Fruit fly (Drosophila melanogaster) whole organism, prepupa: ENCODE data around the gene AP-1gamma.
A peak's percentile ranks its signal among the peaks of the same experiment; 100 is the strongest.

Source experiments
- Blimp-1 ChIP-seq: fragments of 200-800 bp; sonication (Bioruptor generic); optimal IDR thresholded peaks from 3 replicates; lab custom pipeline; 2017; ENCODE audit warnings: missing biosample characterization, missing genetic modification characterization, mild to moderate bottlenecking, moderate library complexity, missing genetic modification reagents
- CG10631 ChIP-seq: fragments of 200-800 bp; sonication (Bioruptor generic); optimal IDR thresholded peaks from 2 replicates; lab custom pipeline; 2016; ENCODE audit warnings: missing biosample characterization, missing genetic modification characterization
- CG10669 ChIP-seq: fragments of 200-800 bp; sonication (Bioruptor generic); optimal IDR thresholded peaks from 3 replicates; lab custom pipeline; 2018; ENCODE audit warnings: missing biosample characterization, mild to moderate bottlenecking, missing genetic modification characterization, moderate library complexity
- CG11762 ChIP-seq: fragments of 200-800 bp; sonication (Bioruptor generic); optimal IDR thresholded peaks from 3 replicates; lab custom pipeline; 2016; ENCODE audit warnings: missing biosample characterization, missing genetic modification characterization; ENCODE audit not compliant: insufficient read depth
- CG11902 ChIP-seq: fragments of 200-800 bp; sonication (Bioruptor generic); optimal IDR thresholded peaks from 3 replicates; lab custom pipeline; 2016; ENCODE audit warnings: missing biosample characterization, missing genetic modification characterization
- CG15336 ChIP-seq: fragments of 200-800 bp; sonication (Bioruptor generic); IDR thresholded peaks from 2 replicates; pipeline ENCODE4 v1.3.6; 2022; ENCODE audit warnings: missing biosample characterization, missing genetic modification characterization
- CG1621 ChIP-seq: fragments of 200-800 bp; sonication (Bioruptor generic); optimal IDR thresholded peaks from 3 replicates; lab custom pipeline; 2018; ENCODE audit warnings: missing biosample characterization, mild to moderate bottlenecking, missing genetic modification characterization
- CG16779 ChIP-seq: fragments of 200-800 bp; sonication (Bioruptor generic); optimal IDR thresholded peaks from 3 replicates; lab custom pipeline; 2017; ENCODE audit warnings: missing biosample characterization, mild to moderate bottlenecking, missing genetic modification characterization
- CG3032 ChIP-seq: fragments of 200-800 bp; optimal IDR thresholded peaks from 2 replicates; lab custom pipeline; 2019; ENCODE audit warnings: missing biosample characterization, mild to moderate bottlenecking, missing genetic modification characterization, moderate library complexity
- CG31627 ChIP-seq: fragments of 200-800 bp; sonication (Bioruptor generic); optimal IDR thresholded peaks from 3 replicates; lab custom pipeline; 2016; ENCODE audit warnings: missing biosample characterization, missing genetic modification characterization
- CG32006 ChIP-seq: fragments of 200-800 bp; sonication (Bioruptor generic); optimal IDR thresholded peaks from 3 replicates; lab custom pipeline; 2017; ENCODE audit warnings: missing biosample characterization, mild to moderate bottlenecking, missing genetic modification characterization
- CG3919 ChIP-seq: fragments of 200-800 bp; sonication (Bioruptor generic); optimal IDR thresholded peaks from 3 replicates; lab custom pipeline; 2016; ENCODE audit warnings: missing biosample characterization, missing genetic modification characterization
- CG4318 ChIP-seq: fragments of 200-800 bp; sonication (Bioruptor generic); optimal IDR thresholded peaks from 3 replicates; lab custom pipeline; 2017; ENCODE audit warnings: missing biosample characterization, mild to moderate bottlenecking, missing genetic modification characterization
- CG6163 ChIP-seq: fragments of 200-800 bp; sonication (Bioruptor generic); IDR thresholded peaks from 3 replicates; pipeline ENCODE4 v1.3.6; 2022; ENCODE audit warnings: missing biosample characterization, missing genetic modification characterization
- CG6276 ChIP-seq: fragments of 200-800 bp; sonication (Bioruptor generic); optimal IDR thresholded peaks from 2 replicates; lab custom pipeline; 2017; ENCODE audit warnings: missing biosample characterization, mild to moderate bottlenecking, missing genetic modification characterization
- CG6792 ChIP-seq: fragments of 200-800 bp; sonication (Bioruptor generic); optimal IDR thresholded peaks from 3 replicates; lab custom pipeline; 2016; ENCODE audit warnings: missing biosample characterization, missing genetic modification characterization
- CG6808 ChIP-seq: fragments of 200-800 bp; sonication (Bioruptor generic); optimal IDR thresholded peaks from 3 replicates; lab custom pipeline; 2017; ENCODE audit warnings: missing biosample characterization, missing genetic modification characterization, mild to moderate bottlenecking, moderate library complexity, missing genetic modification reagents
- CG6854 ChIP-seq: fragments of 200-800 bp; sonication (Bioruptor generic); optimal IDR thresholded peaks from 2 replicates; lab custom pipeline; 2017; ENCODE audit warnings: missing biosample characterization, mild to moderate bottlenecking, missing genetic modification characterization
- CG7368 ChIP-seq: fragments of 200-800 bp; sonication (Bioruptor generic); optimal IDR thresholded peaks from 3 replicates; lab custom pipeline; 2016; ENCODE audit warnings: missing biosample characterization, missing genetic modification characterization
- CG8632 ChIP-seq: fragments of 200-800 bp; sonication (Bioruptor generic); optimal IDR thresholded peaks from 3 replicates; lab custom pipeline; 2016; ENCODE audit warnings: missing biosample characterization, missing genetic modification characterization
- CG9139 ChIP-seq: fragments of 200-800 bp; sonication (Bioruptor generic); optimal IDR thresholded peaks from 3 replicates; lab custom pipeline; 2017; ENCODE audit warnings: missing biosample characterization, mild to moderate bottlenecking, missing genetic modification characterization
- Eip75B ChIP-seq: fragments of 200-800 bp; sonication (Bioruptor generic); optimal IDR thresholded peaks from 3 replicates; lab custom pipeline; 2016; ENCODE audit warnings: missing biosample characterization, missing genetic modification characterization
- Eip93F ChIP-seq: fragments of 200-800 bp; sonication (Bioruptor generic); optimal IDR thresholded peaks from 2 replicates; lab custom pipeline; 2016; ENCODE audit warnings: missing biosample characterization, mild to moderate bottlenecking, missing genetic modification characterization
- Ets21C ChIP-seq: fragments of 200-800 bp; sonication (Bioruptor generic); optimal IDR thresholded peaks from 3 replicates; lab custom pipeline; 2016; ENCODE audit warnings: missing biosample characterization, missing genetic modification characterization
- Ets96B ChIP-seq: fragments of 200-800 bp; optimal IDR thresholded peaks from 2 replicates; lab custom pipeline; 2019; ENCODE audit warnings: missing biosample characterization, mild to moderate bottlenecking, missing genetic modification characterization, moderate library complexity
- Gug ChIP-seq: fragments of 200-800 bp; sonication (Bioruptor generic); IDR thresholded peaks from 2 replicates; pipeline ENCODE4 v1.3.6; 2022; ENCODE audit warnings: missing biosample characterization, missing genetic modification characterization
- Hr38 ChIP-seq: sonication (Bioruptor generic); optimal IDR thresholded peaks from 2 replicates; lab custom pipeline; 2016; ENCODE audit warnings: missing biosample characterization, missing genetic modification characterization
- Hr39 ChIP-seq: fragments of 200-800 bp; sonication (Bioruptor generic); optimal IDR thresholded peaks from 2 replicates; lab custom pipeline; 2016; ENCODE audit warnings: missing biosample characterization, missing genetic modification characterization
- Hr4 ChIP-seq: fragments of 200-800 bp; sonication (Bioruptor generic); optimal IDR thresholded peaks from 3 replicates; lab custom pipeline; 2016; ENCODE audit warnings: missing biosample characterization, missing genetic modification characterization
- Lpt ChIP-seq: fragments of 200-800 bp; sonication (Bioruptor generic); optimal IDR thresholded peaks from 3 replicates; lab custom pipeline; 2016; ENCODE audit warnings: missing biosample characterization, missing genetic modification characterization
- Met ChIP-seq: fragments of 200-800 bp; sonication (Bioruptor generic); optimal IDR thresholded peaks from 3 replicates; lab custom pipeline; 2016; ENCODE audit warnings: missing biosample characterization, missing genetic modification characterization
- OdsH ChIP-seq: fragments of 200-800 bp; sonication (Bioruptor generic); optimal IDR thresholded peaks from 3 replicates; lab custom pipeline; 2016; ENCODE audit warnings: missing biosample characterization, missing genetic modification characterization
- Smox ChIP-seq: fragments of 200-800 bp; sonication (Bioruptor generic); optimal IDR thresholded peaks from 3 replicates; lab custom pipeline; 2016; ENCODE audit warnings: missing biosample characterization, missing genetic modification characterization
- Sox102F ChIP-seq: fragments of 200-800 bp; sonication (Bioruptor generic); optimal IDR thresholded peaks from 2 replicates; lab custom pipeline; 2016; ENCODE audit warnings: missing biosample characterization, mild to moderate bottlenecking, missing genetic modification characterization
- Sox14 ChIP-seq: fragments of 200-800 bp; sonication (Bioruptor generic); optimal IDR thresholded peaks from 3 replicates; lab custom pipeline; 2016; ENCODE audit warnings: missing biosample characterization, missing genetic modification characterization
- Sox15 ChIP-seq: fragments of 200-800 bp; sonication (Bioruptor generic); optimal IDR thresholded peaks from 3 replicates; lab custom pipeline; 2016; ENCODE audit warnings: missing biosample characterization, missing genetic modification characterization
- achi ChIP-seq: fragments of 200-800 bp; sonication (Bioruptor generic); optimal IDR thresholded peaks from 3 replicates; lab custom pipeline; 2016; ENCODE audit warnings: missing biosample characterization, missing genetic modification characterization
- acj6 ChIP-seq: fragments of 200-800 bp; sonication (Bioruptor generic); optimal IDR thresholded peaks from 3 replicates; lab custom pipeline; 2016; ENCODE audit warnings: missing biosample characterization, missing genetic modification characterization
- cyc ChIP-seq: fragments of 200-800 bp; sonication (Bioruptor generic); optimal IDR thresholded peaks from 3 replicates; lab custom pipeline; 2016; ENCODE audit warnings: missing biosample characterization, missing genetic modification characterization
- dac ChIP-seq: fragments of 200-800 bp; sonication (Bioruptor generic); optimal IDR thresholded peaks from 2 replicates; lab custom pipeline; 2017; ENCODE audit warnings: missing biosample characterization, mild to moderate bottlenecking, missing genetic modification characterization
- dsx ChIP-seq: fragments of 200-800 bp; optimal IDR thresholded peaks from 3 replicates; lab custom pipeline; 2019; ENCODE audit warnings: missing biosample characterization, mild to moderate bottlenecking, missing genetic modification characterization, moderate library complexity; ENCODE audit not compliant: poor library complexity, severe bottlenecking
- esn ChIP-seq: fragments of 200-800 bp; sonication (Bioruptor generic); optimal IDR thresholded peaks from 2 replicates; lab custom pipeline; 2016; ENCODE audit warnings: missing biosample characterization, mild to moderate bottlenecking, missing genetic modification characterization, moderate library complexity
- fd59A ChIP-seq: fragments of 200-800 bp; sonication (Bioruptor generic); optimal IDR thresholded peaks from 2 replicates; lab custom pipeline; 2017; ENCODE audit warnings: missing biosample characterization, mild to moderate bottlenecking, missing genetic modification characterization, missing genetic modification reagents
- fd85E ChIP-seq: fragments of 200-800 bp; sonication (Bioruptor generic); optimal IDR thresholded peaks from 3 replicates; lab custom pipeline; 2016; ENCODE audit warnings: missing biosample characterization, missing genetic modification characterization
- lz ChIP-seq: fragments of 200-800 bp; sonication (Bioruptor generic); optimal IDR thresholded peaks from 3 replicates; lab custom pipeline; 2016; ENCODE audit warnings: missing biosample characterization, missing genetic modification characterization
- net ChIP-seq: fragments of 200-800 bp; sonication (Bioruptor generic); optimal IDR thresholded peaks from 3 replicates; lab custom pipeline; 2016; ENCODE audit warnings: missing biosample characterization, missing genetic modification characterization
- pdm3 ChIP-seq: fragments of 200-800 bp; sonication (Bioruptor generic); optimal IDR thresholded peaks from 3 replicates; lab custom pipeline; 2016; ENCODE audit warnings: missing biosample characterization, missing genetic modification characterization
- svp ChIP-seq: fragments of 200-800 bp; sonication (Bioruptor generic); peaks from one replicate; lab custom pipeline; 2016; ENCODE audit warnings: missing biosample characterization, missing genetic modification characterization
- topi ChIP-seq: fragments of 200-800 bp; sonication (Bioruptor generic); optimal IDR thresholded peaks from 3 replicates; lab custom pipeline; 2016; ENCODE audit warnings: missing biosample characterization, missing genetic modification characterization
- vri ChIP-seq: fragments of 200-800 bp; sonication (Bioruptor generic); optimal IDR thresholded peaks from 3 replicates; lab custom pipeline; 2016; ENCODE audit warnings: missing biosample characterization, mild to moderate bottlenecking, missing genetic modification characterization

The AP-1gamma gene

DNA sequence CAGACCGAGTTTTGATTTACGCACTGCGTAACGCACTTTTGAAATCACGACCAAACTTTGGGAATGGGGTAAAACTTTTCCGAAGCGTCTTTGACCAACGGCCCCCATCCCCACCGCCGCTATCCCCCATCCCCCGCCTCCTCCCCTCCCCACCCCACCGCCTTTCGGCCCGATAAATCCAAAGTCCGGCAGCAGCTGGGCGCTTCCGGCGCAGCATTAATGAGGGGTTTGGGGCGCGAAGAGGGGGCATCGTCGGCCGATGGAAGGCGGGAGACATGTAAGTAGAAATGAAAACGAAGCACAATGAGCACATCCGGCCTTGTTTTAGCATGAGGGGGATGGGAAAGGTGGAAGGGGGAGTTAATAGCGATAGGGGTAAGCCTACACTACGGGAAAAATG is 30.6 kb downstream of the AP-1gamma start (continued):
- TF ChIP-seq CG9139 (GFP tag; lab: Kevin White, UChicago) (peak; percentile 81), vri (GFP tag; lab: Kevin White, UChicago) (no peak)

DNA sequence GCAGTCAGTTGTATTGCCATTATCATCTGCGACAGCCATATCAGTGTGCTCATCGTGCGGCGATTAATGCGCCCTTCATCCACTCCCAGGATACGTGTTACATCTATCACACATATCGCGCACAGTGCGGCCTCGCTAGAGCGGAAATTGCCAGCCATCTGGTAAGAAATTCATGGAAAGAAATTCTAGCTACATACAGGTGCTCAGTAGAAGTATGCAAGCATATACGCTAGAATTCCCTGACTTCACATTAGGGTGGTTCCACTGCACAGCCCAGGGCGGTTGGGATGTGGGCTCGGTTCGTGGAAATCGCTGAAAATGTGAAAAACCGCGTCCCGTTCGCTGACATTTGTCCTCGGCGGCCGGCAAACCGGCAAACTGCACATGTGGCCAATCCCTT is 32.7 kb downstream of the AP-1gamma start:
- TF ChIP-seq CG8632 (GFP tag; lab: Kevin White, UChicago) (peak; percentile 43), Hr38 (no peak), CG3919 (GFP tag; lab: Kevin White, UChicago) (peak; percentile 82), CG6808 (GFP tag; lab: Kevin White, UChicago) (peak; percentile 85), CG1621 (peak; percentile 79), CG6276 (GFP tag; lab: Kevin White, UChicago) (no peak), Sox14 (GFP tag; lab: Kevin White, UChicago) (peak; percentile 73), Hr39 (peak; percentile 73), Sox102F (GFP tag; lab: Kevin White, UChicago) (peak; percentile 59), Ets96B (tag; lab: Kevin White, UChicago) (peak; percentile 70), lz (GFP tag; lab: Kevin White, UChicago) (peak; percentile 63), CG10669 (peak; percentile 85), acj6 (peak; percentile 72), cyc (GFP tag; lab: Kevin White, UChicago) (peak; percentile 73), vri (GFP tag; lab: Kevin White, UChicago) (peak; percentile 23), CG6163 (GFP tag; lab: Robert Waterston, UW) (peak; percentile 90), CG31627 (GFP tag; lab: Kevin White, UChicago) (peak; percentile 64), Blimp-1 (peak; percentile 34), fd85E (GFP tag; lab: Kevin White, UChicago) (no peak), CG3032 (peak; percentile 77), Smox (GFP tag; lab: Kevin White, UChicago) (peak; percentile 57), CG6792 (GFP tag; lab: Kevin White, UChicago) (peak; percentile 67), Met (no peak), dac (peak; percentile 14), Ets21C (GFP tag; lab: Kevin White, UChicago) (peak; percentile 56), CG4318 (GFP tag; lab: Kevin White, UChicago) (no peak), achi (peak; percentile 71), CG9139 (GFP tag; lab: Kevin White, UChicago) (peak; percentile 78), pdm3 (peak; percentile 82), svp (GFP tag; lab: Kevin White, UChicago) (no peak), CG6854 (GFP tag; lab: Kevin White, UChicago) (no peak), esn (GFP tag; lab: Kevin White, UChicago) (peak; percentile 66), CG32006 (GFP tag; lab: Kevin White, UChicago) (no peak), CG11762 (GFP tag; lab: Kevin White, UChicago) (peak; percentile 33), OdsH (GFP tag; lab: Kevin White, UChicago) (peak; percentile 68), Eip93F (GFP tag; lab: Kevin White, UChicago) (no peak), Hr4 (GFP tag; lab: Kevin White, UChicago) (peak; percentile 68), CG10631 (GFP tag; lab: Kevin White, UChicago) (no peak), dsx (GFP tag; lab: Kevin White, UChicago) (peak; percentile 75), Gug (GFP tag; lab: Robert Waterston, UW) (peak; percentile 73), CG16779 (no peak), Lpt (peak; percentile 56), CG11902 (peak; percentile 63), CG15336 (GFP tag; lab: Robert Waterston, UW) (peak; percentile 72), net (GFP tag; lab: Kevin White, UChicago) (peak; percentile 74), Eip75B (GFP tag; lab: Kevin White, UChicago) (peak; percentile 75), Sox15 (GFP tag; lab: Kevin White, UChicago) (peak; percentile 38), topi (GFP tag; lab: Kevin White, UChicago) (peak; percentile 65), fd59A (GFP tag; lab: Kevin White, UChicago) (peak; percentile 71), CG7368 (GFP tag; lab: Kevin White, UChicago) (peak; percentile 80)
